Fruit fly (Drosophila melanogaster) whole organism, wandering third instar larva: ENCODE results near the gene Lrr47.

Experiments used
- Dif ChIP-seq: fragments of 200-275, 200-300 bp; sonication (Bioruptor generic); optimal IDR thresholded peaks from 2 replicates; lab custom pipeline; 2018; ENCODE audit warnings: missing biosample characterization, missing genetic modification characterization; ENCODE audit not compliant: partially characterized antibody
- HLH106 ChIP-seq: fragments of 200-800 bp; optimal IDR thresholded peaks from 3 replicates; lab custom pipeline; 2019; ENCODE audit warnings: missing biosample characterization, mild to moderate bottlenecking, missing genetic modification characterization, moderate library complexity
- Hr78 ChIP-seq: fragments of >200 bp; optimal IDR thresholded peaks from 2 replicates; lab custom pipeline; 2017; ENCODE audit warnings: missing biosample characterization, missing genetic modification characterization
- Myc ChIP-seq: fragments of >200 bp; optimal IDR thresholded peaks from 2 replicates; lab custom pipeline; 2017
- br ChIP-seq: fragments of 200-800 bp; sonication (Bioruptor generic); optimal IDR thresholded peaks from 2 replicates; lab custom pipeline; 2016; ENCODE audit warnings: missing biosample characterization, missing genetic modification characterization
- lola ChIP-seq: fragments of >200 bp; optimal IDR thresholded peaks from 2 replicates; lab custom pipeline; 2017; ENCODE audit warnings: missing biosample characterization, missing genetic modification characterization
- pan ChIP-seq: fragments of >200 bp; optimal IDR thresholded peaks from 2 replicates; lab custom pipeline; 2017
- usp ChIP-seq: fragments of >200 bp; optimal IDR thresholded peaks from 2 replicates; lab custom pipeline; 2017; ENCODE audit warnings: missing biosample characterization, missing genetic modification characterization

dm6 chr2L:10526953-10527584 lies 9.9 kb downstream of the Lrr47 start, which contains the start of gene Lip4:
- TF ChIP-seq usp (GFP tag; lab: Kevin White, UChicago) (no peak), pan (no peak), lola (GFP tag; lab: Kevin White, UChicago) (no peak), Myc (lab: Kevin White, UChicago) (no peak), br (GFP tag; lab: Kevin White, UChicago) (peak; percentile 22), HLH106 (tag; lab: Kevin White, UChicago) (peak; percentile 58), Dif (GFP tag; lab: Kevin White, UChicago) (no peak), Hr78 (no peak)
